Fruit fly (Drosophila melanogaster): ENCODE results near the gene CG8838.
A peak's percentile ranks its signal among the peaks of the same experiment; 100 is the strongest.

CG8838 gene

dm6 chr2L:3348146-3348747, 9.2 kb upstream of the CG8838 start (continued):
- TF ChIP-seq CG30431 (GFP tag; optimal IDR thresholded peaks at IDR 0.05) (peak; percentile 29), CG12219 (GFP tag; optimal IDR thresholded peaks at IDR 0.05) (peak; percentile 73), Doc2 (GFP tag; IDR thresholded peaks at IDR 0.05) (no peak), CG7963 (GFP tag; IDR thresholded peaks at IDR 0.05; ENCODE audit: partially characterized antibody) (peak; percentile 63; the same call in 1 of the 3 replicates), CG9609 (GFP tag; optimal IDR thresholded peaks at IDR 0.05) (peak; percentile 29), trem (tag; optimal IDR thresholded peaks at IDR 0.05) (peak; percentile 71), inv (GFP tag; IDR thresholded peaks at IDR 0.05; ENCODE audit: partially characterized antibody) (no peak), Hmx (GFP tag; optimal IDR thresholded peaks at IDR 0.05) (no peak), CG30020 (tag; optimal IDR thresholded peaks at IDR 0.05) (no peak), CG2712 (tag; optimal IDR thresholded peaks at IDR 0.05) (peak; percentile 91), CG4404 (GFP tag; IDR thresholded peaks at IDR 0.05) (peak; percentile 61), CG11456 (GFP tag; IDR thresholded peaks at IDR 0.05) (peak; percentile 75), pb (GFP tag; optimal IDR thresholded peaks at IDR 0.05) (peak; percentile 30), sc (optimal IDR thresholded peaks at IDR 0.05) (no peak), sc (GFP tag; optimal IDR thresholded peaks at IDR 0.05) (peak; percentile 82), abd-A (tag; optimal IDR thresholded peaks at IDR 0.05) (no peak), trh (GFP tag; optimal IDR thresholded peaks at IDR 0.05) (no peak), pum (GFP tag; optimal IDR thresholded peaks at IDR 0.05) (peak; percentile 56), zfh2 (GFP tag; optimal IDR thresholded peaks at IDR 0.05) (no peak), CG6689 (GFP tag; IDR thresholded peaks at IDR 0.05) (peak; percentile 92), sens-2 (GFP tag; IDR thresholded peaks at IDR 0.05) (peak; percentile 91), pan (optimal IDR thresholded peaks at IDR 0.05) (no peak), pan (GFP tag; optimal IDR thresholded peaks at IDR 0.05 in 1 of 2, IDR thresholded peaks at IDR 0.05 in 1 of 2) (peak in 1 of 2 experiments; percentile 95), Dad (GFP tag; optimal IDR thresholded peaks at IDR 0.05) (peak; percentile 40), CG2678 (tag; optimal IDR thresholded peaks at IDR 0.05) (peak; percentile 87), Sin3A (optimal IDR thresholded peaks at IDR 0.05) (no peak), Kr (GFP tag; optimal IDR thresholded peaks at IDR 0.05) (no peak), CG32772 (GFP tag; IDR thresholded peaks at IDR 0.05) (peak; percentile 92), CG16779 (GFP tag; IDR thresholded peaks at IDR 0.05) (no peak; the same call in 1 of the 2 replicates), dysf (GFP tag; IDR thresholded peaks at IDR 0.05) (peak; percentile 86), CG12769 (tag; optimal IDR thresholded peaks at IDR 0.05) (peak; percentile 57), CG17328 (GFP tag; IDR thresholded peaks at IDR 0.05) (peak; percentile 92), CG17802 (tag; optimal IDR thresholded peaks at IDR 0.05) (peak; percentile 65), sisA (GFP tag; IDR thresholded peaks at IDR 0.05) (peak; percentile 93), ara (GFP tag; IDR thresholded peaks at IDR 0.05) (peak; percentile 94), CG3726 (GFP tag; IDR thresholded peaks at IDR 0.05) (peak; percentile 91), CHES-1-like (GFP tag; optimal IDR thresholded peaks at IDR 0.05) (peak; percentile 4), Med (GFP tag) (peak; percentile 94), CG18619 (GFP tag; optimal IDR thresholded peaks at IDR 0.05) (peak; percentile 33), CG7786 (GFP tag; optimal IDR thresholded peaks at IDR 0.05) (peak; percentile 44), B-H1 (GFP tag; IDR thresholded peaks at IDR 0.05) (peak; percentile 90), Jarid2 (GFP tag; optimal IDR thresholded peaks at IDR 0.05) (peak; percentile 50), dan (GFP tag; IDR thresholded peaks at IDR 0.05) (peak; percentile 60; the same call in 1 of the 2 replicates), ATbp (GFP tag; optimal IDR thresholded peaks at IDR 0.05) (peak; percentile 92), TFAM (GFP tag; optimal IDR thresholded peaks at IDR 0.05) (no peak), Sry-δ (GFP tag; optimal IDR thresholded peaks at IDR 0.05) (no peak), Tbp (GFP tag; optimal IDR thresholded peaks at IDR 0.05) (no peak), CG15696 (tag; optimal IDR thresholded peaks at IDR 0.05) (no peak), tgo (GFP tag; IDR thresholded peaks at IDR 0.05) (peak; percentile 84), CG15073 (GFP tag; optimal IDR thresholded peaks at IDR 0.05) (no peak), CG15601 (tag; optimal IDR thresholded peaks at IDR 0.05) (peak; percentile 67), jing (GFP tag; optimal IDR thresholded peaks at IDR 0.05) (peak; percentile 68)

Data from whole organism, embryonic.